Fruit fly (Drosophila melanogaster) whole organism, embryonic: Measurements from ENCODE around the gene Actbeta.

Experiments used
- Bgb ChIP-seq: fragments of 200-800 bp; sonication (Bioruptor generic); IDR thresholded peaks from 2 replicates; pipeline ENCODE4 v1.3.6; 2022; ENCODE audit warnings: missing biosample characterization, missing genetic modification characterization; ENCODE audit not compliant: partially characterized antibody
- CG10321 ChIP-seq: fragments of 200-800 bp; sonication (Bioruptor generic); IDR thresholded peaks from 2 replicates; pipeline ENCODE4 v1.3.6; 2022; ENCODE audit warnings: missing biosample characterization, missing genetic modification characterization
- CG11093 ChIP-seq: fragments of 200-800 bp; sonication (Bioruptor generic); IDR thresholded peaks from 3 replicates; pipeline ENCODE4 v1.3.6; 2022; ENCODE audit warnings: missing biosample characterization, missing genetic modification characterization
- CG11247 ChIP-seq: fragments of 200-800 bp; sonication (Bioruptor generic); IDR thresholded peaks from 2 replicates; pipeline ENCODE4 v1.3.6; 2022; ENCODE audit warnings: missing biosample characterization, missing genetic modification characterization
- CG11456 ChIP-seq: fragments of 200-800 bp; sonication (Bioruptor generic); IDR thresholded peaks from 3 replicates; pipeline ENCODE4 v1.3.6; 2022; ENCODE audit warnings: missing biosample characterization, missing genetic modification characterization
- CG11560 ChIP-seq: fragments of 200-800 bp; sonication (Bioruptor generic); IDR thresholded peaks from 3 replicates; pipeline ENCODE4 v1.3.6; 2022; ENCODE audit warnings: missing biosample characterization, missing genetic modification characterization
- CG11696 ChIP-seq: fragments of 200-800 bp; sonication (Bioruptor generic); IDR thresholded peaks from 2 replicates; pipeline ENCODE4 v1.3.6; 2022; ENCODE audit warnings: missing biosample characterization, missing genetic modification characterization
- CG1233 ChIP-seq: fragments of 200-800 bp; sonication (Bioruptor generic); optimal IDR thresholded peaks from 4 replicates; lab custom pipeline; 2018; ENCODE audit warnings: missing biosample characterization, mild to moderate bottlenecking, missing genetic modification characterization
- CG12391 ChIP-seq: fragments of 200-800 bp; sonication (Bioruptor generic); optimal IDR thresholded peaks from 3 replicates; lab custom pipeline; 2018; ENCODE audit warnings: missing biosample characterization, mild to moderate bottlenecking, missing genetic modification characterization, moderate library complexity
- CG13296 ChIP-seq: fragments of 200-800 bp; sonication (Bioruptor generic); optimal IDR thresholded peaks from 3 replicates; lab custom pipeline; 2018; ENCODE audit warnings: missing biosample characterization, mild to moderate bottlenecking, missing genetic modification characterization
- CG1602 ChIP-seq: fragments of 200-800 bp; sonication (Bioruptor generic); optimal IDR thresholded peaks from 3 replicates; lab custom pipeline; 2016; ENCODE audit warnings: missing biosample characterization, missing genetic modification characterization
- CG16815 ChIP-seq: fragments of 200-800 bp; sonication (Bioruptor generic); optimal IDR thresholded peaks from 3 replicates; lab custom pipeline; 2017; ENCODE audit warnings: missing biosample characterization, mild to moderate bottlenecking, missing genetic modification characterization
- CG17912 ChIP-seq: fragments of 200-800 bp; sonication (Bioruptor generic); optimal IDR thresholded peaks from 2 replicates; lab custom pipeline; 2018; ENCODE audit warnings: missing biosample characterization, mild to moderate bottlenecking, missing genetic modification characterization
- CG18011 ChIP-seq: fragments of 200-800 bp; sonication (Bioruptor generic); optimal IDR thresholded peaks from 2 replicates; lab custom pipeline; 2017; ENCODE audit warnings: missing biosample characterization, missing genetic modification characterization, mild to moderate bottlenecking, moderate library complexity, missing genotype
- CG18599 ChIP-seq: fragments of 200-800 bp; sonication (Bioruptor generic); optimal IDR thresholded peaks from 3 replicates; lab custom pipeline; 2017; ENCODE audit warnings: missing biosample characterization, missing genetic modification characterization, mild to moderate bottlenecking, moderate library complexity, missing genetic modification reagents
- CG18764 ChIP-seq: fragments of 200-800 bp; sonication (Bioruptor generic); optimal IDR thresholded peaks from 3 replicates; lab custom pipeline; 2016; ENCODE audit warnings: missing biosample characterization, missing genetic modification characterization
- CG31365 ChIP-seq: fragments of 200-800 bp; sonication (Bioruptor generic); optimal IDR thresholded peaks from 2 replicates; lab custom pipeline; 2018; ENCODE audit warnings: missing biosample characterization, mild to moderate bottlenecking, missing genetic modification characterization
- CG5953 ChIP-seq: fragments of 200-800 bp; sonication (Bioruptor generic); IDR thresholded peaks from 2 replicates; pipeline ENCODE4 v1.3.6; 2022; ENCODE audit warnings: missing biosample characterization, missing genetic modification characterization
- CG6791 ChIP-seq: fragments of 200-800 bp; sonication (Bioruptor generic); IDR thresholded peaks from 3 replicates; pipeline ENCODE4 v1.3.6; 2022; ENCODE audit warnings: missing biosample characterization, missing genetic modification characterization; ENCODE audit not compliant: partially characterized antibody
- CG7963 ChIP-seq: fragments of 200-800 bp; sonication (Bioruptor generic); IDR thresholded peaks from 3 replicates; pipeline ENCODE4 v1.3.6; 2022; ENCODE audit warnings: missing biosample characterization, missing genetic modification characterization; ENCODE audit not compliant: partially characterized antibody
- D ChIP-seq, 2 experiments: fragments of 200-800 bp in 1 of 2; fragments of >200 bp in 1 of 2; sonication (Bioruptor generic) in 1 of 2; optimal IDR thresholded peaks; 2 replicates in 1 of 2; 3 replicates in 1 of 2; lab custom pipeline; 2017; ENCODE audit warnings: mild to moderate bottlenecking in 1 of 2, missing biosample characterization in 1 of 2, missing genetic modification characterization in 1 of 2, missing genetic modification reagents in 1 of 2
- Dll ChIP-seq: fragments of 200-800 bp; sonication (Bioruptor generic); IDR thresholded peaks from 4 replicates; pipeline ENCODE4 v1.3.6; 2022; ENCODE audit warnings: missing biosample characterization, missing genetic modification characterization; ENCODE audit not compliant: partially characterized antibody
- Doc2 ChIP-seq: fragments of 200-800 bp; sonication (Bioruptor generic); IDR thresholded peaks from 2 replicates; pipeline ENCODE4 v1.3.6; 2022; ENCODE audit warnings: missing biosample characterization, missing genetic modification characterization
- Dp ChIP-seq: fragments of 200-800 bp; sonication (Bioruptor generic); optimal IDR thresholded peaks from 2 replicates; lab custom pipeline; 2018; ENCODE audit warnings: missing biosample characterization, mild to moderate bottlenecking, missing genetic modification characterization, moderate library complexity
- Elba2 ChIP-seq: fragments of 200-800 bp; sonication (Bioruptor generic); optimal IDR thresholded peaks from 3 replicates; lab custom pipeline; 2016; ENCODE audit warnings: missing biosample characterization, missing genetic modification characterization
- Hmx ChIP-seq: fragments of 200-800 bp; sonication (Bioruptor generic); optimal IDR thresholded peaks from 2 replicates; lab custom pipeline; 2016; ENCODE audit warnings: missing biosample characterization, missing genetic modification characterization
- Hr51 ChIP-seq, 2 experiments: fragments of 200-800 bp; sonication (Bioruptor generic); optimal IDR thresholded peaks; 2 replicates in 1 of 2; 3 replicates in 1 of 2; lab custom pipeline; 2016 to 2018; ENCODE audit warnings: missing biosample characterization in 2 of 2, missing genetic modification characterization in 2 of 2, mild to moderate bottlenecking in 1 of 2, moderate library complexity in 1 of 2
- MESR4 ChIP-seq: fragments of 200-800 bp; sonication (Bioruptor generic); optimal IDR thresholded peaks from 2 replicates; lab custom pipeline; 2018; ENCODE audit warnings: missing biosample characterization, mild to moderate bottlenecking, missing genetic modification characterization, moderate library complexity
- NC2β ChIP-seq: fragments of 200-800 bp; sonication (Bioruptor generic); optimal IDR thresholded peaks from 2 replicates; lab custom pipeline; 2016; ENCODE audit warnings: missing biosample characterization, missing genetic modification characterization
- Oaz ChIP-seq: fragments of 200-800 bp; sonication (Bioruptor generic); IDR thresholded peaks from 2 replicates; pipeline ENCODE4 v1.3.6; 2022; ENCODE audit warnings: missing biosample characterization, missing genetic modification characterization
- Oli ChIP-seq: fragments of 200-800 bp; sonication (Bioruptor generic); optimal IDR thresholded peaks from 2 replicates; lab custom pipeline; 2018; ENCODE audit warnings: missing biosample characterization, mild to moderate bottlenecking, missing genetic modification characterization, moderate library complexity
- Ssrp ChIP-seq: fragments of 200-800 bp; sonication (Bioruptor generic); optimal IDR thresholded peaks from 2 replicates; lab custom pipeline; 2018; ENCODE audit warnings: missing biosample characterization, mild to moderate bottlenecking, missing genetic modification characterization, moderate library complexity
- al ChIP-seq: fragments of 200-800 bp; sonication (Bioruptor generic); IDR thresholded peaks from 2 replicates; pipeline ENCODE4 v1.3.6; 2022; ENCODE audit warnings: missing biosample characterization, missing genetic modification characterization
- amos ChIP-seq: fragments of 200-800 bp; sonication (Bioruptor generic); IDR thresholded peaks from 2 replicates; pipeline ENCODE4 v1.3.6; 2022; ENCODE audit warnings: missing biosample characterization, missing genetic modification characterization; ENCODE audit not compliant: partially characterized antibody
- bcd ChIP-seq: fragments of 200-800 bp; sonication (Bioruptor generic); optimal IDR thresholded peaks from 2 replicates; lab custom pipeline; 2017; ENCODE audit warnings: missing biosample characterization, mild to moderate bottlenecking, missing genetic modification characterization
- bowl ChIP-seq: fragments of 200-800 bp; sonication (Bioruptor generic); IDR thresholded peaks from 2 replicates; pipeline ENCODE4 v1.3.6; 2022; ENCODE audit warnings: missing biosample characterization, missing genetic modification characterization
- dmrt99B ChIP-seq: fragments of 200-800 bp; sonication (Bioruptor generic); optimal IDR thresholded peaks from 2 replicates; lab custom pipeline; 2018; ENCODE audit warnings: missing biosample characterization, mild to moderate bottlenecking, missing genetic modification characterization, moderate library complexity
- gsb-n ChIP-seq: fragments of 200-800 bp; sonication (Bioruptor generic); optimal IDR thresholded peaks from 3 replicates; lab custom pipeline; 2018; ENCODE audit warnings: missing biosample characterization, mild to moderate bottlenecking, missing genetic modification characterization
- inv ChIP-seq: fragments of 200-800 bp; sonication (Bioruptor generic); IDR thresholded peaks from 2 replicates; pipeline ENCODE4 v1.3.6; 2022; ENCODE audit warnings: missing biosample characterization, missing genetic modification characterization; ENCODE audit not compliant: partially characterized antibody
- jing ChIP-seq: fragments of 200-800 bp; sonication (Bioruptor generic); optimal IDR thresholded peaks from 2 replicates; lab custom pipeline; 2018; ENCODE audit warnings: missing biosample characterization, mild to moderate bottlenecking, missing genetic modification characterization
- kay ChIP-seq: fragments of 200-800 bp; sonication (Bioruptor generic); optimal IDR thresholded peaks from 2 replicates; lab custom pipeline; 2016; ENCODE audit warnings: missing biosample characterization, missing genetic modification characterization
- nerfin-1 ChIP-seq: fragments of 200-800 bp; sonication (Bioruptor generic); optimal IDR thresholded peaks from 3 replicates; lab custom pipeline; 2019; ENCODE audit warnings: missing biosample characterization, mild to moderate bottlenecking, missing genetic modification characterization, moderate library complexity
- psq ChIP-seq: fragments of 200-800 bp; sonication (Bioruptor generic); optimal IDR thresholded peaks from 2 replicates; lab custom pipeline; 2017; ENCODE audit warnings: missing biosample characterization, missing genetic modification characterization
- sim ChIP-seq: fragments of 200-800 bp; sonication (Bioruptor generic); IDR thresholded peaks from 2 replicates; pipeline ENCODE4 v1.3.6; 2022; ENCODE audit warnings: missing biosample characterization, missing genetic modification characterization
- sisA ChIP-seq: fragments of 200-800 bp; sonication (Bioruptor generic); IDR thresholded peaks from 2 replicates; pipeline ENCODE4 v1.3.6; 2022; ENCODE audit warnings: missing biosample characterization, missing genetic modification characterization
- sr ChIP-seq: fragments of 200-800 bp; sonication (Bioruptor generic); IDR thresholded peaks from 3 replicates; pipeline ENCODE4 v1.3.6; 2022; ENCODE audit warnings: missing biosample characterization, missing genetic modification characterization
- trh ChIP-seq: fragments of 200-800 bp; sonication (Bioruptor generic); optimal IDR thresholded peaks from 2 replicates; lab custom pipeline; 2016; ENCODE audit warnings: missing biosample characterization, missing genetic modification characterization
- twi ChIP-seq: fragments of 200-800 bp; optimal IDR thresholded peaks from 2 replicates; lab custom pipeline; 2019; ENCODE audit warnings: missing biosample characterization, mild to moderate bottlenecking, missing genetic modification characterization, moderate library complexity
- unc-4 ChIP-seq: fragments of 200-800 bp; sonication (Bioruptor generic); IDR thresholded peaks from 2 replicates; pipeline ENCODE4 v1.3.6; 2022; ENCODE audit warnings: missing biosample characterization, missing genetic modification characterization; ENCODE audit not compliant: partially characterized antibody
- yki ChIP-seq: fragments of >200 bp; optimal IDR thresholded peaks from 3 replicates; lab custom pipeline; 2018
- z ChIP-seq: fragments of 200-800 bp; sonication (Bioruptor generic); IDR thresholded peaks from 3 replicates; pipeline ENCODE4 v1.3.6; 2022; ENCODE audit warnings: missing biosample characterization, missing genetic modification characterization

Gene Actbeta

DNA sequence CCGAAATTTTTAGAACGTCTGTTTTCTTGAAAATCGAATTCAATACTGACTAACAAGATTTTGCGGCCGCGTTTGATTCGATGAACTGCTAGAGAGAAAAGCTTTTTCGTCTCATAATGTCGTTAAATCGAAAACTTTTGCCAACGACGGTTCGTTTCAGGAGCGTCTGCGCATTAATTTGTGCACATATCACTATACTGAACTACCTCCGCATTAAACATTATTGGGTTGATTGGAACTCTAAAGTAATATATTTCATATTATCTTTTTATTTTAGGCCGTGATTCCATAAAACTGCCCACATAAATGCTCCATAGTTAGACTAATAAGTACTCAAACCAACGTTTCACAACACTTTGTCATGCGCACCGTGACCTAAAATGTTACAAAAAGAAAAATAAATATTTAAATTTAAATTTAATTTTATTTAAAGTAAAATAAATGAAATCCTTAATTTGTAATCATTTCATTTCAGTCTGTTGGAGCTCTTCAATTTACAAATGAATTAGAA lies 30.9 kb downstream of the Actbeta start, which contains the start of gene CaMKII (continued):
- TF ChIP-seq Hr51 (GFP tag; optimal IDR thresholded peaks at IDR 0.05; lab: Kevin White, UChicago) (no peak), CG10321 (GFP tag; lab: Robert Waterston, UW) (no peak), psq (GFP tag; lab: Kevin White, UChicago) (no peak), jing (GFP tag; lab: Kevin White, UChicago) (no peak), yki (lab: Kevin White, UChicago) (no peak), sisA (no peak), Hmx (no peak), CG31365 (tag; lab: Kevin White, UChicago) (no peak), inv (no peak), CG5953 (GFP tag; lab: Robert Waterston, UW) (no peak), CG18599 (GFP tag; lab: Kevin White, UChicago) (no peak), Oaz (no peak), trh (GFP tag; lab: Kevin White, UChicago) (no peak), CG7963 (GFP tag; lab: Robert Waterston, UW) (no peak), Doc2 (GFP tag; lab: Robert Waterston, UW) (no peak), CG6791 (no peak), Oli (no peak), CG1602 (GFP tag; lab: Kevin White, UChicago) (no peak), CG11247 (no peak), MESR4 (GFP tag; lab: Kevin White, UChicago) (peak; percentile 11), sr (GFP tag; lab: Robert Waterston, UW) (no peak), nerfin-1 (no peak), CG16815 (no peak), Bgb (no peak), al (GFP tag; lab: Robert Waterston, UW) (no peak), twi (tag; lab: Kevin White, UChicago) (peak; percentile 3), gsb-n (no peak), CG18764 (peak; percentile 15), z (no peak), CG12391 (tag; lab: Kevin White, UChicago) (no peak), CG11560 (no peak), CG18011 (GFP tag; lab: Kevin White, UChicago) (no peak), dmrt99B (no peak), Ssrp (no peak), unc-4 (GFP tag; lab: Robert Waterston, UW) (no peak), CG17912 (GFP tag; lab: Kevin White, UChicago) (no peak), amos (GFP tag; lab: Robert Waterston, UW) (no peak), bowl (GFP tag; lab: Robert Waterston, UW) (no peak), Dll (GFP tag; lab: Robert Waterston, UW) (no peak), NC2β (GFP tag; lab: Kevin White, UChicago) (no peak), D (optimal IDR thresholded peaks at IDR 0.05; lab: Kevin White, UChicago) (no peak), D (GFP tag; optimal IDR thresholded peaks at IDR 0.05; lab: Kevin White, UChicago) (peak; percentile 33), Elba2 (GFP tag; lab: Kevin White, UChicago) (no peak), sim (no peak), CG1233 (GFP tag; lab: Kevin White, UChicago) (peak; percentile 36), Dp (GFP tag; lab: Kevin White, UChicago) (peak; percentile 7), kay (GFP tag; lab: Kevin White, UChicago) (no peak), bcd (GFP tag; lab: Kevin White, UChicago) (no peak), CG13296 (GFP tag; lab: Kevin White, UChicago) (peak; percentile 27), CG11456 (GFP tag; lab: Robert Waterston, UW) (no peak), CG11696 (GFP tag; lab: Robert Waterston, UW) (no peak), CG11093 (GFP tag; lab: Robert Waterston, UW) (no peak)
